Fruit fly (Drosophila melanogaster): ENCODE measurements around the gene CG8028.

dm6 chrX:19281271-19281670, 1.1 kb upstream of the CG8028 start:
- TF ChIP-seq Hr78 (GFP tag; optimal IDR thresholded peaks at IDR 0.05) = no peak
- no peak for TF ChIP-seq brk (GFP tag; optimal IDR thresholded peaks at IDR 0.05)
- TF ChIP-seq dsf (GFP tag; optimal IDR thresholded peaks at IDR 0.05; ENCODE audit: borderline replicate concordance) = no peak
- no peak for TF ChIP-seq Dfd (GFP tag; optimal IDR thresholded peaks at IDR 0.05)
- TF ChIP-seq h (GFP tag; optimal IDR thresholded peaks at IDR 0.05) = no peak
- no peak for TF ChIP-seq woc (GFP tag; optimal IDR thresholded peaks at IDR 0.05)
- no peak for TF ChIP-seq foxo (GFP tag; optimal IDR thresholded peaks at IDR 0.05)
- TF ChIP-seq Myc (optimal IDR thresholded peaks at IDR 0.05) = peak; percentile 21
- TF ChIP-seq pan (optimal IDR thresholded peaks at IDR 0.05) = no peak

Data from whole organism, wandering third instar larva.